Worm (Caenorhabditis elegans) whole organism, L4/young adult: Measurements from ENCODE around the gene ZK512.4.

ENCODE experiments used
- W03F9.2 ChIP-seq: fragments of 150-350 bp; optimal IDR thresholded peaks from 2 replicates; lab custom pipeline; 2014; ENCODE audit warnings: missing biosample characterization, missing genetic modification characterization
- dao-5 ChIP-seq: sonication (generic microtip); optimal IDR thresholded peaks from 2 replicates; lab custom pipeline; 2016; ENCODE audit warnings: missing genotype, missing genetic modification characterization, moderate library complexity, missing compliant biosample characterization
- him-1 ChIP-seq: sonication (generic microtip); optimal IDR thresholded peaks from 2 replicates; lab custom pipeline; 2016; ENCODE audit warnings: missing genotype, missing genetic modification reagents, missing genetic modification characterization, missing compliant biosample characterization

Gene ZK512.4

DNA sequence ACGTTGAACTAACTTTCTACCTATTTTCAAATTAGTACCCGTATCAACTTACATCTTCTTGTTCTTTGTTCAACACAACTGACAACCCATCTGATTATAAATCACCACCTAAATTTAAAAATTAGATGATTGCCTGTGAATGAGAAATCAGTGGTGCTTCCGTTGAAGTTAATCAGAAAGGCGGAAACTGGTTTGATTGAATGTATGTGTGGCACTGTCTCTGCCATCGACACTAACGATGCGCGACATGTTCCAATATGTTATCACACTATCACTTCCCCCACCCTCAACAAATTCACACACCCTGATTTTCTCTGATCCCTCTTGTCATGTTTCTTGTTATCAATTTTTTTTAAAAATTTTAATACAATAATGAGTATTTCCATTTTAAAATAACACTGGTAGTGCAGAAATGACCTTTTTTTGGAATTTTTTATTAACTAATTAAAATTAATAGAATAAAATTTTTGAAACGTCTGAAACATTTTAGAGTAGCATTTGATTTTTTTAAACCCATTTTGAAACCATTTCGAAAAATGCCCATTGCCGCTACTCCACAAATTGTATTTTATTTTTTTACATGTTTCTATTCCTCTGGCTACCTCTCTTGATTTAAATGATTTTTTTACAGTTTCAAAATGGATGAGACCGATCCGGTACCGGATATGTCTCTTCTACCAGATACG is 26.1 kb upstream of the ZK512.4 start, which contains the start of gene ced-11:
Gene ced-11, plus strand, starts transcription at position 636 of the 686 bp plus-strand sequence.
- TF ChIP-seq W03F9.2 (tag; lab: Kevin White, UChicago) (no peak), dao-5 (tag; lab: Kevin White, UChicago) (no peak), him-1 (tag; lab: Kevin White, UChicago) (no peak)

DNA sequence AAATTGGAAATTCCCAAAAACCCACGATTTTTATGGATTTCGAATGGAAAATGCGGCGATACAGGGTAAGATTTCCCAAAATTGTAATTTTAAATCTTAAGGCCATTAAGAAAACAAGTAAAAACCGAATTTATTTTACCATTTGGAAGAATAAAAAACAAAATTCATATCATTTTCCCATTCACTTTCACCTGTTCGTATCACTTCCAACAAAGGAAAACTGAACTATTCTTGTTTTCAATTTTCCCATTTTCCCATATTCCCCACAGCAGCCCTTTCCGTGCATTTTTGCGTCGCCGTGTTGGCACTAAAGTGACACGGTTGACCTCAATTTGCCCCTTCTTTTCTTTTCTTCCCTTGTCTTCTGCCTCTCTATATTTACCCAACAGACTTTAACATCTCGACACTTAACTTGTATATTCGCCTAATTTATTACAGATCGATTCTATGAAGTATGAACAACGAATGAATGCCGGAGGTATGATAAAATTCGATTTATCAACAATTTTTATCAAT is 19.3 kb upstream of the ZK512.4 start, which contains the start of gene sec-16A.1:
Gene sec-16A.1, plus strand, starts transcription at position 51 of the 516 bp plus-strand sequence.
- no peak for TF ChIP-seq W03F9.2 (tag; lab: Kevin White, UChicago)
- TF ChIP-seq him-1 (tag; lab: Kevin White, UChicago) = no peak
- TF ChIP-seq dao-5 (tag; lab: Kevin White, UChicago) = no peak

DNA sequence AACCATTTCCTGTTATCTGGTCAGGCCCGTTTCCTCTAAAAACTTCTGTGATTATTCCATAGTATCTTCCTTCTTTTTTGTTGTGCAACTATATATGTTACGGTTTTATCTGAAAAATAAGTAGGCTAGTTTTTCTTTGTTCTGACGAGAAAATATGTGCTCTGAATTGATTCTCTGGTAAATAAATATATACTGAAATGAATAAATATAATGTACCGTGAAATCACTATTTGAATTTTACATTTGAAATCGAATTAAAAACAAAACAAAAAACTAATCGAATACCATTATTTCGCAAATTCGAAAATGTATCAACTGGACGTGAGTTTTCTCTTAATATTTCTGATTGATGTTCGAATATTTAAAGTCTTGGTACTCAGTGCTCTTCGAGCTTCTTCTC is 14.6 kb upstream of the ZK512.4 start, which contains the start of gene ZK512.10:
Gene ZK512.10, plus strand, starts transcription at position 301 of the 400 bp plus-strand sequence.
- TF ChIP-seq W03F9.2 (tag; lab: Kevin White, UChicago) = no peak
- TF ChIP-seq dao-5 (tag; lab: Kevin White, UChicago) = no peak
- no peak for TF ChIP-seq him-1 (tag; lab: Kevin White, UChicago)

DNA sequence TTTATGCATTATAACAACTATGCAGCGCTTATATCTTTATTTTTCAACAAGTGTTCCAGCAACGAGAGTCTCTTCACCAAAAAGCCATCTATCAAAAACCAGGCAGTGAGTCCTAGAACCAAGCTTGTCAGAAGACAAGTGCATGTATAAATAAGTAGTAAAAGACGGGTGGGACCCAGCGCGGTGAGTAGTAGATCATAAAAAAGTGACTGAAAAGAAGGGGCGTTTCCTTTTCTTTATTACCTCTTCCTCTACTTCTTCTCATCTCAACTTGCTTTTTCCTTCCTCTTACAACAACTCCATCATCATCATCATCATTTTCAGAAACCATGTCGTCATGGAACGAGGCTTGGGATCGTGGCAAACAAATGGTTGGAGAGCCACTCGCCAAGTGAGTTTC is 8.6 kb upstream of the ZK512.4 start, which contains the start of gene eat-4:
Gene eat-4, plus strand, starts transcription at position 301 of the 400 bp plus-strand sequence.
- no peak for TF ChIP-seq W03F9.2 (tag; lab: Kevin White, UChicago)
- TF ChIP-seq him-1 (tag; lab: Kevin White, UChicago) = no peak
- TF ChIP-seq dao-5 (tag; lab: Kevin White, UChicago) = no peak

DNA sequence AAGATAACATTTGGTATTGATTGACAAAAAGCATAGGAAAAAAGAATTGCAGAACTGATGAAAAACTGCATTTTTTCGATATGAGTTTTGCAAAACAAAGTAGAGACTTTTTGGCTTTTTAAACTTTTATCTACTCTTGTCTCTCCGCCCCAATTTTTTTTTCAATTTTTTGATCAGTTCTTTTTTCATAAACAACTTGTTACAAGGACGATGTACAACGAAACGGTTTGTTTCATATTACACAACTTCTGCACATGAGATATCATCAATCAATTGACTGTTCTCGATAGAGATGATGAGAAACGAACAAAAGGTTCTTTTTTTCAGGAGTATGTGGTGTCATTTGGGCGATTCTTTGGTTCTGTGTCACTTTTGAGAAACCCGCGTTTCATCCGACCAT is 6.5 kb upstream of the ZK512.4 start, which contains the start of gene ZK512.7:
Gene ZK512.7, minus strand, starts transcription at position 101 of the 400 bp plus-strand sequence.
- TF ChIP-seq dao-5 (tag; lab: Kevin White, UChicago) = no peak
- TF ChIP-seq W03F9.2 (tag; lab: Kevin White, UChicago) = no peak
- no peak for TF ChIP-seq him-1 (tag; lab: Kevin White, UChicago)

DNA sequence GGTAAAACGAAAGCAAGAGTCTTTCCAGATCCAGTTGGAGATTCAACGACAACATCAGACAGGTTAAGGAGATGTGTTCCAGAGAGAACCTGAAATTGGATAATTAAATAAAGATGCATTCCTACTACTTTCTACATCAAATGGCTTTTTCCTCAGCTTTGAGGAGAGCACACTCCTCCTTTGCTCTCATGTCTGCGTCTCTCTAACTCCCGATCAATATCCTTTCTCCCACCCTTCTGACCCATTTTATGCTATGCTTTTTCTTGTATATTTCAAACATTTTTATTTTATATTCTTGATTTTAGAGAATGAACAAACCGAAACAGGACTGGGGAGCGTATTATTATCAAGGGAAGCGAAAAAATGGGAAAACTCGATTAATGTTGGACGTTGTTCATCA is 1.2 kb upstream of the ZK512.4 start, which contains the start of gene ZK512.11:
Gene ZK512.11, plus strand, starts transcription at position 301 of the 400 bp plus-strand sequence.
- TF ChIP-seq dao-5 (tag; lab: Kevin White, UChicago) = no peak
- TF ChIP-seq him-1 (tag; lab: Kevin White, UChicago) = no peak
- no peak for TF ChIP-seq W03F9.2 (tag; lab: Kevin White, UChicago)

DNA sequence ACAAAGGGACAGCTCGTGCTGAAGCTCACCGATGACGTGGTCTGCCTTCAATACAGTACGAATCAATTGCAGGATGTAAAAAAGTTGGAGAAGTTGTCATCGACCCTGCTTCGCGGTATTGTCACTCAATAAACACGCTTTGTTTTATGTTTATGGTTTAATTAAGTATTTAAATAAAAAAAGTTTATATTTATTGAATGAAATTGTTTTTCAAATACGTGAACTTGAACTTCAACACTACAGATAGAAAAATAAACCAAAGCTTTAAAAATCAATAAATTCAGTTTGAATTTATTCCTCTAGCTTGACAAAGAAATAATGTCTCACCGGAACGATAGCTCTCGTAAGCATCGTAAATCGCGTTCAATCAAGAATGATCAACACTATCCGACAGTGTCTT is 625 bp downstream of the ZK512.4 start, which contains the start of gene ZK512.8:
Gene ZK512.8, plus strand, starts transcription at position 301 of the 400 bp plus-strand sequence.
- TF ChIP-seq W03F9.2 (tag; lab: Kevin White, UChicago) (no peak), dao-5 (tag; lab: Kevin White, UChicago) (no peak), him-1 (tag; lab: Kevin White, UChicago) (no peak)

DNA sequence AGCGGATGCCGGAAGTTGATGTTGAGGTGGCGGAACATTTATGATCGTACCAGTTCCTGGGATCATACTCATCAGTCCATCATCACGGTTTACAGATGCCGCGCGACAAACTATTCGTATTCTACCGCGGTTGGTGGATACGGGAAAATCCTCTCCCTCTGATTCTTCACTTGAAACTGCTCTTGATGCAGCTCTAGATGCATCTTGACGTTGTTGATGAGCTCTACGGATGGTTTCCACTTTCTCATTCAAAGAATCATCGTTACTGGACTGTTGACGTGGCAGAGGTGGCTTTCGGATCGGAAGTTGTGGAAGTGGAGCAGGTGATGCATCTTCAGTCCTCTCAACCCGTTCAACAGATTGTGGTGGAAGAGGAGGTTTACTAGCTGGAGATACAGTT is 4.0 kb downstream of the ZK512.4 start:
- no peak for TF ChIP-seq W03F9.2 (tag; lab: Kevin White, UChicago)
- TF ChIP-seq dao-5 (tag; lab: Kevin White, UChicago) = no peak
- no peak for TF ChIP-seq him-1 (tag; lab: Kevin White, UChicago)

DNA sequence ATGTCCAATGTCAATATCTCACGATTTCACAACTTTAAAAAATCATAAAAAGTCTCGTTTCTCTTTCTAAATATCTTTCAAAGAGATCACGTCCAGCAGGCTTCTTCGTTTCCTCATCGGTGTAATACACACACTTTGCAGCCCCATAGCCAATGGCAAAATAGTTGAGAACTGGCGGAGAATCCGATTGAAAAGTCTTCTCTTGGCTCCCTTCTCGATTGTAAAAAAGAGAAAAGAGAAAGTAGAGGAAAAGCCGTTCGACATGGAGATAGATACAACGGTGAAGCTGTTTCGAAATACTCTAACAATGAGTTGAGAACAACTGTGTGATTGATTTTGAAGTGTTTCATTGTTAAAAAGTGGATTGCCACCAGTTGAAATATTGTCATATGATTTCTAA is 6.6 kb downstream of the ZK512.4 start:
- TF ChIP-seq dao-5 (tag; lab: Kevin White, UChicago) (no peak), him-1 (tag; lab: Kevin White, UChicago) (no peak), W03F9.2 (tag; lab: Kevin White, UChicago) (no peak)

DNA sequence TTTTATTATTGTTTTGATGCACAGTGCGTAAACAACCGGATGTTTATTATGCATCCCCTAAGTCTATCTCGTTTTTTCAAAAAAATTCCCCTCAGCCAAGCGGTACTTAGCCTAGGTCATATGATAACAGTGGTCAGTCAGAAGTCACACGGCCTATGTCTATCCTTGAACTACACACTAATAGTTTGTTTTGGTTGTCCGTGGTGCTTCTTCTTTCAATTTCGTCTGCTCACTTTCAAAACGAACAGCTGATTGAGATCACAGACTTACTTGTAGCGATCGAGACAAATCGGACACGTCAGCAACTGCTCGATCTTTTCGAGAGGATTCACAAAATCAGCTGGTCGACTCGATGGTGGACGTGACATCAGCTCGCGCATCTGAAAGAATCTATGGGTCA is 7.8 kb downstream of the ZK512.4 start:
- no peak for TF ChIP-seq dao-5 (tag; lab: Kevin White, UChicago)
- TF ChIP-seq him-1 (tag; lab: Kevin White, UChicago) = no peak
- TF ChIP-seq W03F9.2 (tag; lab: Kevin White, UChicago) = no peak

DNA sequence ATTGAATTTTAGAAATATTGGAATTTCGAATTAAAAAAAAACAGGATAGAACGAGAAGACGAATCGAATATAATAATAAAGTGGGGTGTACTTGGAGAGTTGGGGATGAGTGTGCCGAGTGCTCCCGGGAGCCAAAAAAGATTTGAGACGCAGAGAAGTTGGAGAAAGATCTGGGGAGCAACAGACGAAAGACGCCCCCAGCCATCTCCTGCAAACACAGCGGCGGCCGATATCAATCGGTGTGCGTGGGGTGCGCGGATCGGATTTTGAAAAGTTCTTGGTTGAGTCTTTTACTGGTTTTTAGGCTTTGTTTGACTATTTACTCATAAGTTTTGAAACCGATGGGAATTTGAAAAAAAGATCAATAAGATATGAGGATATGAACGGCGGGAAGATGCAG is 8.7 kb downstream of the ZK512.4 start, which contains the start of gene nhl-1:
Gene nhl-1, minus strand, starts transcription at position 101 of the 400 bp plus-strand sequence.
- TF ChIP-seq dao-5 (tag; lab: Kevin White, UChicago) (no peak), him-1 (tag; lab: Kevin White, UChicago) (no peak), W03F9.2 (tag; lab: Kevin White, UChicago) (no peak)

DNA sequence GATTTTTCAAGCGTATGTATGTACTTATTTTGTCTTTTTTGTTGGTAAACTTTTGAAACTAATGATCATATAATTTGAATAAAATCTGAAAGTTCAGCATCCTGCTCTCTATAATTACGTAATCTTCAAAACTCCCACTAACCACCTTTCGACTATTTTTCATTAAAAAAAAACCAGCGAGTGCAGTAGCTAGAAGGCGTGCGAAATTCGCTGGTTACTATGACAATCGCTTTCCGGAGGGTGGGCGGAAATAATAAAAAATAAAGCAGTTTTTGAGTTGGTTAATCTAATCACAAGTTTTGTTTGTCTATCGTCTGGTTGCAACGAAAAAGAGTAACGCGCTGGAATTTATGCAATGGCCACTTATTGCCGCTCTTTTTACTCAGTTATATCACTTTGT is 9.6 kb downstream of the ZK512.4 start, which contains the start of gene irld-34:
Gene irld-34, plus strand, starts transcription at position 301 of the 400 bp plus-strand sequence.
- no peak for TF ChIP-seq him-1 (tag; lab: Kevin White, UChicago)

DNA sequence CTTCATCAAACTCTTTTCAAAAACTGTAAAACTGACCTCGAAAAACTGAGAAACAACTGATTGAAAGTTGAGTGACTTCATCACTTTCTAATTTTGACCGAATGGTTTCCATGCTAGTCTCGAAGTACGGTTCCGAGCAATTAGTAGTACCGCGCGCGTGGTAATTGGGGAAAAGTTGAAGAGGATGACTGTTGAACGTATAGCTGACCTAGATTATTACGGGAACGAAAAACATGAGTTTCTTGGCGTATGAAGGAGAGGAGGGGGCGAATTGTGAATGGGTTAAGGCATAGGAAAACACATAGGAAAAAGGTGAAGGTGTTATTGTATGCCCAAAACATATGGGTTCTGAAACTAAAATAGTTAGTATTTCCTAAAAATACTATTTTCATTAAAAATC is 16.4 kb downstream of the ZK512.4 start, which contains the start of gene ptr-9:
Gene ptr-9, minus strand, starts transcription at position 101 of the 400 bp plus-strand sequence.
- TF ChIP-seq him-1 (tag; lab: Kevin White, UChicago) (no peak), W03F9.2 (tag; lab: Kevin White, UChicago) (no peak), dao-5 (tag; lab: Kevin White, UChicago) (no peak)
